Worm (Caenorhabditis elegans) whole organism, young adult: ENCODE measurements around the gene endu-2.
A peak's percentile ranks its signal among the peaks of the same experiment; 100 is the strongest.

Source experiments
- B0035.1 ChIP-seq: sonication (generic microtip); optimal IDR thresholded peaks from 2 replicates; lab custom pipeline; 2016; ENCODE audit warnings: missing genetic modification characterization, mild to moderate bottlenecking, missing compliant biosample characterization, missing genotype, missing genetic modification reagents
- B0336.3 ChIP-seq: fragments of 200-800 bp; sonication (Bioruptor generic); IDR thresholded peaks from 2 replicates; pipeline ENCODE4 v1.3.6; 2022; ENCODE audit warnings: missing genetic modification characterization, missing compliant biosample characterization
- C06A6.2 ChIP-seq: fragments of 200-800 bp; sonication (Bioruptor generic); conservative IDR thresholded peaks from 2 replicates; pipeline ENCODE4 v1.3.6; 2022; ENCODE audit warnings: missing genetic modification characterization, missing compliant biosample characterization
- F23B12.7 ChIP-seq: sonication (generic microtip); optimal IDR thresholded peaks from 2 replicates; lab custom pipeline; 2017; ENCODE audit warnings: missing genetic modification characterization, mild to moderate bottlenecking, missing compliant biosample characterization, antibody characterized with exemption, moderate library complexity; ENCODE audit not compliant: insufficient read depth
- F57C9.4 ChIP-seq: sonication (generic microtip); optimal IDR thresholded peaks from 2 replicates; lab custom pipeline; 2017; ENCODE audit warnings: mild to moderate bottlenecking, missing genetic modification characterization, missing compliant biosample characterization
- Y53G8AR.9 ChIP-seq: fragments of 200-800 bp; sonication (Bioruptor generic); conservative IDR thresholded peaks from 2 replicates; pipeline ENCODE4 v1.3.6; 2022; ENCODE audit warnings: missing genetic modification reagents, missing genetic modification characterization, missing compliant biosample characterization
- Y79H2A.3 ChIP-seq: fragments of 200-800 bp; sonication (Bioruptor generic); conservative IDR thresholded peaks from 2 replicates; pipeline ENCODE4 v1.3.6; 2022; ENCODE audit warnings: missing genetic modification reagents, missing genetic modification characterization, missing compliant biosample characterization
- aptf-3 ChIP-seq: fragments of 200-800 bp; sonication (Bioruptor generic); IDR thresholded peaks from 2 replicates; pipeline ENCODE4 v1.3.6; 2022; ENCODE audit warnings: missing genetic modification characterization, missing compliant biosample characterization
- atf-7 ChIP-seq: sonication (generic microtip); optimal IDR thresholded peaks from 2 replicates; lab custom pipeline; 2017; ENCODE audit warnings: mild to moderate bottlenecking, missing genetic modification characterization, missing compliant biosample characterization
- attf-5 ChIP-seq: fragments of 200-800 bp; sonication (Bioruptor generic); optimal IDR thresholded peaks from 2 replicates; lab custom pipeline; 2018; ENCODE audit warnings: mild to moderate bottlenecking, missing genetic modification characterization, missing compliant biosample characterization
- cebp-1 ChIP-seq, 2 experiments: fragments of 200-800 bp in 1 of 2; sonication (Bioruptor generic) in 1 of 2; sonication (generic microtip) in 1 of 2; IDR thresholded peaks in 1 of 2; optimal IDR thresholded peaks in 1 of 2; 2 replicates each; pipeline versions ENCODE4 v1.3.6 to Lab custom; 2017 to 2022; ENCODE audit warnings: missing compliant biosample characterization in 2 of 2, missing genetic modification characterization in 2 of 2, mild to moderate bottlenecking in 1 of 2, missing genetic modification reagents in 1 of 2, moderate library complexity in 1 of 2
- cebp-2 ChIP-seq: fragments of 200-800 bp; sonication (Bioruptor generic); IDR thresholded peaks from 2 replicates; pipeline ENCODE4 v1.3.6; 2022; ENCODE audit warnings: missing genetic modification characterization, missing compliant biosample characterization
- ceh-58 ChIP-seq: fragments of 200-800 bp; sonication (Bioruptor generic); IDR thresholded peaks from 2 replicates; pipeline ENCODE4 v1.3.6; 2022; ENCODE audit warnings: missing genetic modification characterization, missing compliant biosample characterization
- ceh-79 ChIP-seq: sonication (generic microtip); optimal IDR thresholded peaks from 2 replicates; lab custom pipeline; 2017; ENCODE audit warnings: mild to moderate bottlenecking, missing genetic modification characterization, missing compliant biosample characterization
- chd-7 ChIP-seq: sonication (generic microtip); optimal IDR thresholded peaks from 2 replicates; lab custom pipeline; 2016; ENCODE audit warnings: mild to moderate bottlenecking, missing genetic modification characterization, moderate library complexity, missing compliant biosample characterization
- die-1 ChIP-seq: sonication (generic microtip); optimal IDR thresholded peaks from 2 replicates; lab custom pipeline; 2016; ENCODE audit warnings: missing genotype, mild to moderate bottlenecking, missing genetic modification characterization, missing compliant biosample characterization
- dox-1 ChIP-seq: fragments of 200-800 bp; sonication (Bioruptor generic); IDR thresholded peaks from 2 replicates; pipeline ENCODE4 v1.3.6; 2022; ENCODE audit warnings: missing genetic modification reagents, missing genetic modification characterization, missing compliant biosample characterization
- dpl-1 ChIP-seq: fragments of 150-350 bp; optimal IDR thresholded peaks from 2 replicates; lab custom pipeline; 2014; ENCODE audit warnings: missing biosample characterization, missing genetic modification reagents, missing genetic modification characterization
- egl-18 ChIP-seq: fragments of 200-800 bp; sonication (Bioruptor generic); IDR thresholded peaks from 2 replicates; pipeline ENCODE4 v1.3.6; 2022; ENCODE audit warnings: missing genetic modification reagents, missing genetic modification characterization, missing compliant biosample characterization
- egrh-3 ChIP-seq: fragments of 200-800 bp; sonication (Bioruptor generic); IDR thresholded peaks from 2 replicates; pipeline ENCODE4 v1.3.6; 2022; ENCODE audit warnings: missing genetic modification reagents, missing genetic modification characterization, missing compliant biosample characterization
- hmg-1.2 ChIP-seq: fragments of 200-800 bp; sonication (Bioruptor generic); IDR thresholded peaks from 2 replicates; pipeline ENCODE4 v1.3.6; 2022; ENCODE audit warnings: missing genetic modification reagents, missing genetic modification characterization, missing compliant biosample characterization
- hrde-1 ChIP-seq: sonication (generic microtip); optimal IDR thresholded peaks from 2 replicates; lab custom pipeline; 2016; ENCODE audit warnings: missing genetic modification characterization, mild to moderate bottlenecking, missing compliant biosample characterization, moderate library complexity, missing genotype, missing genetic modification reagents, borderline replicate concordance
- let-607 ChIP-seq, 2 experiments: fragments of 200-800 bp in 1 of 2; sonication (Bioruptor generic) in 1 of 2; sonication (generic microtip) in 1 of 2; optimal IDR thresholded peaks; 2 replicates each; lab custom pipeline; 2016 to 2018; ENCODE audit warnings: mild to moderate bottlenecking in 2 of 2, missing compliant biosample characterization in 2 of 2, missing genetic modification characterization in 2 of 2, moderate library complexity in 2 of 2, missing genotype in 1 of 2
- lin-26 ChIP-seq: fragments of 200-800 bp; sonication (Bioruptor generic); IDR thresholded peaks from 2 replicates; pipeline ENCODE4 v1.3.6; 2022; ENCODE audit warnings: missing genetic modification reagents, missing genetic modification characterization, missing compliant biosample characterization
- lin-40 ChIP-seq: sonication (generic microtip); optimal IDR thresholded peaks from 2 replicates; lab custom pipeline; 2016; ENCODE audit warnings: missing genetic modification characterization, mild to moderate bottlenecking, missing compliant biosample characterization, missing genotype, missing genetic modification reagents
- lir-1 ChIP-seq: fragments of 200-800 bp; sonication (Bioruptor generic); conservative IDR thresholded peaks from 2 replicates; pipeline ENCODE4 v1.3.6; 2022; ENCODE audit warnings: missing genetic modification reagents, missing genetic modification characterization, missing compliant biosample characterization
- madf-10 ChIP-seq: sonication (generic microtip); optimal IDR thresholded peaks from 2 replicates; lab custom pipeline; 2016; ENCODE audit warnings: mild to moderate bottlenecking, missing genetic modification characterization, missing compliant biosample characterization
- madf-3 ChIP-seq: fragments of 200-800 bp; sonication (Bioruptor generic); IDR thresholded peaks from 2 replicates; pipeline ENCODE4 v1.3.6; 2022; ENCODE audit warnings: missing genetic modification reagents, missing genetic modification characterization, missing compliant biosample characterization
- mcd-1 ChIP-seq: fragments of 200-800 bp; sonication (Bioruptor generic); IDR thresholded peaks from 2 replicates; pipeline ENCODE4 v1.3.6; 2022; ENCODE audit warnings: missing genetic modification reagents, missing genetic modification characterization, missing compliant biosample characterization
- nfya-2 ChIP-seq: fragments of 200-800 bp; sonication (Bioruptor generic); IDR thresholded peaks from 2 replicates; pipeline ENCODE4 v1.3.6; 2022; ENCODE audit warnings: missing genetic modification reagents, missing genetic modification characterization, missing compliant biosample characterization
- nhr-179 ChIP-seq: sonication (generic microtip); optimal IDR thresholded peaks from 2 replicates; lab custom pipeline; 2016; ENCODE audit warnings: mild to moderate bottlenecking, missing genetic modification characterization, missing compliant biosample characterization
- repo-1 ChIP-seq: sonication (generic microtip); optimal IDR thresholded peaks from 2 replicates; lab custom pipeline; 2017; ENCODE audit warnings: mild to moderate bottlenecking, missing genetic modification characterization, missing compliant biosample characterization
- sdz-38 ChIP-seq: sonication (generic microtip); optimal IDR thresholded peaks from 2 replicates; lab custom pipeline; 2016; ENCODE audit warnings: missing genotype, missing genetic modification characterization, missing compliant biosample characterization
- snpc-1.1 ChIP-seq: sonication (generic microtip); optimal IDR thresholded peaks from 2 replicates; lab custom pipeline; 2017; ENCODE audit warnings: missing genetic modification characterization, mild to moderate bottlenecking, missing compliant biosample characterization, antibody characterized with exemption, moderate library complexity, missing genotype, missing genetic modification reagents; ENCODE audit not compliant: insufficient read depth
- snpc-1.3 ChIP-seq: sonication (generic microtip); optimal IDR thresholded peaks from 2 replicates; lab custom pipeline; 2017; ENCODE audit warnings: missing genetic modification characterization, mild to moderate bottlenecking, missing compliant biosample characterization, antibody characterized with exemption, moderate library complexity, missing genotype, missing genetic modification reagents; ENCODE audit not compliant: insufficient read depth
- snpc-4 ChIP-seq, 5 experiments: fragments of 150-350 bp in 1 of 5; sonication (generic microtip) in 4 of 5; optimal IDR thresholded peaks; 2 replicates each; lab custom pipeline; 2014 to 2018; ENCODE audit warnings: missing genetic modification characterization in 5 of 5, missing biosample characterization in 3 of 5, antibody characterized with exemption in 2 of 5, mild to moderate bottlenecking in 2 of 5, missing compliant biosample characterization in 2 of 5, missing genotype in 2 of 5, moderate library complexity in 2 of 5, missing genetic modification reagents in 1 of 5
- somi-1 ChIP-seq: fragments of 200-800 bp; sonication (Bioruptor generic); optimal IDR thresholded peaks from 2 replicates; lab custom pipeline; 2018; ENCODE audit warnings: mild to moderate bottlenecking, missing genetic modification characterization, missing compliant biosample characterization
- tbp1 ChIP-seq: fragments of 200-800 bp; sonication (Bioruptor generic); optimal IDR thresholded peaks from 2 replicates; lab custom pipeline; 2018; ENCODE audit warnings: mild to moderate bottlenecking, missing genetic modification characterization, missing compliant biosample characterization
- unc-62 ChIP-seq: fragments of 150-350 bp; optimal IDR thresholded peaks from 2 replicates; lab custom pipeline; 2014; ENCODE audit warnings: missing biosample characterization, missing genetic modification reagents, missing genetic modification characterization
- zfh-2 ChIP-seq: fragments of 200-800 bp; sonication (Bioruptor generic); conservative IDR thresholded peaks from 2 replicates; pipeline ENCODE4 v1.3.6; 2022; ENCODE audit warnings: missing genetic modification reagents, missing genetic modification characterization, missing compliant biosample characterization
- ztf-18 ChIP-seq: sonication (generic microtip); optimal IDR thresholded peaks from 2 replicates; lab custom pipeline; 2016; ENCODE audit warnings: missing genotype, mild to moderate bottlenecking, missing genetic modification characterization, missing compliant biosample characterization
- ztf-25 ChIP-seq: fragments of 200-800 bp; sonication (Bioruptor generic); IDR thresholded peaks from 2 replicates; pipeline ENCODE4 v1.3.6; 2022; ENCODE audit warnings: missing genetic modification reagents, missing genetic modification characterization, missing compliant biosample characterization
- ztf-26 ChIP-seq: sonication (generic microtip); optimal IDR thresholded peaks from 2 replicates; lab custom pipeline; 2017; ENCODE audit warnings: missing genetic modification characterization, missing compliant biosample characterization
- ztf-3 ChIP-seq: fragments of 200-800 bp; sonication (Bioruptor generic); optimal IDR thresholded peaks from 2 replicates; lab custom pipeline; 2018; ENCODE audit warnings: mild to moderate bottlenecking, missing genetic modification characterization, missing compliant biosample characterization
- ztf-6 ChIP-seq: fragments of 200-800 bp; sonication (Bioruptor generic); IDR thresholded peaks from 2 replicates; pipeline ENCODE4 v1.3.6; 2022; ENCODE audit warnings: missing genetic modification reagents, missing genetic modification characterization, missing compliant biosample characterization

The endu-2 gene

DNA sequence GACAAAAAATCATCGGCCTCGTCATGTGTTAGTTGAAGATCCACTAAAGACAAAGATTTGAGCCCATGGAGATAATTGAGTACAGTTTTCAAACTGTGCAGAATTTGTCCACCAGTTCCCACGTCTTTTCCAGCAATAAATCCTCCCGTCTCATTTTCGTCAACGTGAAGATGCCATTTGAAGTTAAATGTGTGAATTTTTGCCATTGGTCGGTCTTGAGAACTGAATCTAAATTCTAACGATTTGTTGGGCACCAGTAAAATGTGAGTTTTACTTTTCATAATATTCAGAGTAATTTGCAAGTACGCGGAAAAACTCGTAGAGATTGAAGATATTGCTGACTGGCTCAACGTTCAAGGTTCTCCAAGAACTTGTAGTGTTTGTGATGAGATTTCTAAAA, 11.5 kb upstream of the endu-2 start:
- TF ChIP-seq egl-18: no peak
- TF ChIP-seq ztf-25: no peak
- no peak for TF ChIP-seq aptf-3
- TF ChIP-seq attf-5 (GFP tag; lab: Kevin White, UChicago): no peak
- no peak for TF ChIP-seq lin-26 (GFP tag; lab: Robert Waterston, UW)

ce11 chrX:8231858-8232257, 10.2 kb upstream of the endu-2 start, which contains the start of gene K02A6.3:
K02A6.3 (minus strand) TSS chrX:8231931.
- no peak for TF ChIP-seq sdz-38
- TF ChIP-seq B0035.1: no peak
- TF ChIP-seq somi-1 (GFP tag; lab: Kevin White, UChicago): peak; percentile 86
- TF ChIP-seq madf-10 (tag; lab: Kevin White, UChicago): peak; percentile 63
- TF ChIP-seq atf-7: peak; percentile 74
- TF ChIP-seq C06A6.2 (GFP tag; lab: Robert Waterston, UW): peak; percentile 82
- no peak for TF ChIP-seq dpl-1 (GFP tag; lab: Kevin White, UChicago)
- peak; percentile 78 for TF ChIP-seq hmg-1.2 (GFP tag; lab: Robert Waterston, UW)
- TF ChIP-seq repo-1 (tag; lab: Kevin White, UChicago): peak; percentile 57
- 0 out of 2 replicates have a peak, but pooled peaks have one; percentile 37 for TF ChIP-seq madf-3 (GFP tag; lab: Robert Waterston, UW)
- TF ChIP-seq lin-40 (tag; lab: Kevin White, UChicago): peak; percentile 88
- peak; percentile 67; the same call in 1 of the 2 replicates for TF ChIP-seq cebp-1 (GFP tag; IDR thresholded peaks at IDR 0.05; lab: Robert Waterston, UW)
- TF ChIP-seq cebp-1 (tag; optimal IDR thresholded peaks at IDR 0.05; lab: Kevin White, UChicago): peak; percentile 93
- TF ChIP-seq egl-18: no peak
- TF ChIP-seq ztf-18: peak; percentile 4
- TF ChIP-seq lin-26 (GFP tag; lab: Robert Waterston, UW): peak; percentile 42; the same call in 1 of the 2 replicates
- TF ChIP-seq F23B12.7 (tag; lab: Kevin White, UChicago): peak; percentile 51
- 0 out of 2 replicates have a peak, but pooled peaks have one; percentile 22 for TF ChIP-seq lir-1 (GFP tag; lab: Robert Waterston, UW)
- TF ChIP-seq snpc-4 (GFP tag; optimal IDR thresholded peaks at IDR 0.05; lab: Kevin White, UChicago): no peak
- peak in 2 of 4 experiments; percentile 51 for TF ChIP-seq snpc-4 (tag; optimal IDR thresholded peaks at IDR 0.05; lab: Kevin White, UChicago)
- TF ChIP-seq Y53G8AR.9 (GFP tag; lab: Robert Waterston, UW): no peak
- TF ChIP-seq ceh-58 (GFP tag; lab: Robert Waterston, UW): no peak
- no peak for TF ChIP-seq hrde-1 (tag; lab: Kevin White, UChicago)
- TF ChIP-seq Y79H2A.3 (GFP tag; lab: Robert Waterston, UW): no peak
- no peak for TF ChIP-seq cebp-2 (GFP tag; lab: Robert Waterston, UW)
- TF ChIP-seq nhr-179: no peak
- TF ChIP-seq dox-1 (GFP tag; lab: Robert Waterston, UW): peak; percentile 88
- no peak for TF ChIP-seq snpc-1.1 (tag; lab: Kevin White, UChicago)
- TF ChIP-seq nfya-2 (GFP tag; lab: Robert Waterston, UW): no peak
- peak; percentile 79 for TF ChIP-seq chd-7 (tag; lab: Kevin White, UChicago)
- TF ChIP-seq snpc-1.3 (tag; lab: Kevin White, UChicago): no peak
- TF ChIP-seq let-607 (tag; optimal IDR thresholded peaks at IDR 0.05; lab: Kevin White, UChicago): peak; percentile 60 to 70
- TF ChIP-seq zfh-2 (GFP tag; lab: Robert Waterston, UW): no peak; the same call in none of the 2 replicates
- no peak for TF ChIP-seq ztf-6 (GFP tag; lab: Robert Waterston, UW)
- TF ChIP-seq egrh-3 (GFP tag; lab: Robert Waterston, UW): peak; percentile 39; the same call in 1 of the 2 replicates
- peak; percentile 54 for TF ChIP-seq mcd-1 (GFP tag; lab: Robert Waterston, UW)
- TF ChIP-seq die-1 (tag; lab: Kevin White, UChicago): peak; percentile 2
- TF ChIP-seq F57C9.4 (tag; lab: Kevin White, UChicago): no peak
- TF ChIP-seq B0336.3: peak; percentile 91
- peak; percentile 15 for TF ChIP-seq unc-62 (GFP tag; lab: Kevin White, UChicago)
- peak; percentile 63 for TF ChIP-seq tbp1 (GFP tag; lab: Kevin White, UChicago)
- peak; percentile 25 for TF ChIP-seq ztf-3 (GFP tag; lab: Kevin White, UChicago)
- TF ChIP-seq ztf-26: peak; percentile 90
- TF ChIP-seq ceh-79 (tag; lab: Kevin White, UChicago): no peak
